Worm (Caenorhabditis elegans): ENCODE measurements around the gene R13H7.2.

DNA sequence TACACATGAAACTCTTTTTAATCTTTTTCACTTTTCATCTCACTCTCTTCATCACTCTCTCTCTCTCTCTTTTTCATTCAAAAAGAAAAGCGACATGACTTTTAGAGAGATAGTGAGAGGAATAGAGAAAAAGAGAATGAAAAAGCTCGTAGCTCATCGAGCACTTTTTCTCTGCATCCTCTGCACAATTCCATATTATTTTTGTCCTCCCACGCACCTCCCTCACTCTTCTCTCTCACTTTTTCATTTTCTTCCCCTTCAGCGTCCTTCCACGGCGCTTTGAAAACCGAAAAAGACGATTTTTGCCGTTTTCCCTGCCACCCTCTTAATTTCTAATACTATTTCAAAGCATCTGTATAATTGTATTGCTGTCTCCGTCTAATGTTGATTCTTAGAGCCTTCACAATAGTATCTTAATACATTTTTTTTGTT is 20.1 kb downstream of the R13H7.2 start:
- TF ChIP-seq ztf-29 (GFP tag; IDR thresholded peaks at IDR 0.05) (no peak), T22C8.4 (GFP tag; IDR thresholded peaks at IDR 0.05) (no peak), ztf-23 (GFP tag; IDR thresholded peaks at IDR 0.05) (no peak), med-1 (GFP tag; optimal IDR thresholded peaks at IDR 0.05; ENCODE audit: insufficient read depth) (no peak), cog-1 (tag; optimal IDR thresholded peaks at IDR 0.05) (no peak)

Measured in whole organism, midembryonic.